Fruit fly (Drosophila melanogaster) ovary, adult (tissue): ENCODE results near the gene Ugt37A3.
"Not testable (repeated sequence)": the region's sequence is repeated elsewhere in the genome, so short reads cannot be mapped to it uniquely, and the experiment has no call there.

Source experiments
- CG17801 ChIP-seq: fragments of 200-800 bp; optimal IDR thresholded peaks from 2 replicates; lab custom pipeline; 2019; ENCODE audit warnings: missing biosample characterization, mild to moderate bottlenecking, missing genetic modification characterization, moderate library complexity; ENCODE audit not compliant: partially characterized antibody

Gene Ugt37A3

dm6 chr3R:12715253-12715652 lies 28.2 kb downstream of the Ugt37A3 start:
- TF ChIP-seq CG17801 (GFP tag; lab: Kevin White, UChicago), result no peak

- TF ChIP-seq CG17801 (GFP tag; lab: Kevin White, UChicago), result not testable (repeated sequence)
These were observed 31.0 kb downstream of the Ugt37A3 start, which contains the start of gene PolQ for dm6 chr3R:12712178-12713172. PolQ (minus strand) TSS chr3R:12712299.

- no peak for TF ChIP-seq CG17801 (GFP tag; lab: Kevin White, UChicago)
These were observed 38.6 kb downstream of the Ugt37A3 start, which contains the start of gene CG12279 for dm6 chr3R:12704861-12705260. CG12279 (plus strand) TSS chr3R:12705094.

dm6 chr3R:12701994-12702494 lies 41.4 kb downstream of the Ugt37A3 start:
- no peak for TF ChIP-seq CG17801 (GFP tag; lab: Kevin White, UChicago)

- TF ChIP-seq CG17801 (GFP tag; lab: Kevin White, UChicago), result no peak
These were observed 42.2 kb downstream of the Ugt37A3 start for dm6 chr3R:12701257-12701656.

- no peak for TF ChIP-seq CG17801 (GFP tag; lab: Kevin White, UChicago)
These were observed 43.0 kb downstream of the Ugt37A3 start for dm6 chr3R:12700454-12700853.

dm6 chr3R:12699620-12700378 lies 43.7 kb downstream of the Ugt37A3 start:
- TF ChIP-seq CG17801 (GFP tag; lab: Kevin White, UChicago), result no peak

dm6 chr3R:12698363-12698762 lies 45.1 kb downstream of the Ugt37A3 start:
- TF ChIP-seq CG17801 (GFP tag; lab: Kevin White, UChicago), result no peak

dm6 chr3R:12697571-12698039 lies 45.9 kb downstream of the Ugt37A3 start:
- TF ChIP-seq CG17801 (GFP tag; lab: Kevin White, UChicago), result no peak

- no peak for TF ChIP-seq CG17801 (GFP tag; lab: Kevin White, UChicago)
These were observed 46.5 kb downstream of the Ugt37A3 start, which contains the start of gene Past1 for dm6 chr3R:12697022-12697421. Past1 (plus strand) TSS chr3R:12697322.

dm6 chr3R:12694742-12695141 lies 48.7 kb downstream of the Ugt37A3 start, which contains the start of the genes CG14391 and NijC:
CG14391 (minus strand) TSS chr3R:12694842.
NijC (plus strand) TSS chr3R:12695129.
- TF ChIP-seq CG17801 (GFP tag; lab: Kevin White, UChicago), result no peak

- no peak for TF ChIP-seq CG17801 (GFP tag; lab: Kevin White, UChicago)
These were observed 51.0 kb downstream of the Ugt37A3 start, which contains the start of gene CG31347 for dm6 chr3R:12692497-12692896. CG31347 (minus strand) TSS chr3R:12692597.
